Worm (Caenorhabditis elegans) whole organism, L4 larva: ENCODE measurements around the gene ceh-91.

ENCODE experiments used
- D1046.2 ChIP-seq: fragments of 200-800 bp; sonication (Bioruptor generic); IDR thresholded peaks from 2 replicates; pipeline ENCODE4 v1.3.6; 2022; ENCODE audit warnings: missing genetic modification characterization, missing compliant biosample characterization
- F49E8.2 ChIP-seq: sonication (generic microtip); optimal IDR thresholded peaks from 2 replicates; lab custom pipeline; 2016; ENCODE audit warnings: missing compliant biosample characterization, mild to moderate bottlenecking, missing genetic modification characterization, borderline replicate concordance
- R02D3.7 ChIP-seq: fragments of 150-350 bp; sonication (generic microtip); optimal IDR thresholded peaks from 3 replicates; lab custom pipeline; 2014; ENCODE audit warnings: missing biosample characterization, missing genetic modification characterization
- T20F7.1 ChIP-seq: fragments of 200-800 bp; sonication (Bioruptor generic); optimal IDR thresholded peaks from 2 replicates; lab custom pipeline; 2018; ENCODE audit warnings: mild to moderate bottlenecking, missing genetic modification characterization, missing compliant biosample characterization
- Y48G9A.11 ChIP-seq: fragments of 200-800 bp; sonication (Bioruptor generic); IDR thresholded peaks from 2 replicates; pipeline ENCODE4 v1.3.6; 2022; ENCODE audit warnings: missing genetic modification reagents, missing genetic modification characterization, missing compliant biosample characterization
- Y75B8A.6 ChIP-seq: fragments of 200-800 bp; sonication (Bioruptor generic); IDR thresholded peaks from 2 replicates; pipeline ENCODE4 v1.3.6; 2022; ENCODE audit warnings: missing genetic modification reagents, missing genetic modification characterization, missing compliant biosample characterization
- ZK546.5 ChIP-seq, 2 experiments: sonication (generic microtip); optimal IDR thresholded peaks; 2 replicates each; lab custom pipeline; 2017; ENCODE audit warnings: missing biosample characterization in 2 of 2, missing genetic modification characterization in 2 of 2
- aha-1 ChIP-seq: fragments of 150-350 bp; peaks from one replicate; lab custom pipeline; 2014; ENCODE audit warnings: missing biosample characterization, missing genetic modification characterization
- aly-2 ChIP-seq: sonication (generic microtip); optimal IDR thresholded peaks from 2 replicates; lab custom pipeline; 2018; ENCODE audit warnings: missing biosample characterization, missing genetic modification characterization
- ama-1 ChIP-seq: fragments of 150-350 bp; optimal IDR thresholded peaks from 2 replicates; lab custom pipeline; 2014; ENCODE audit warnings: inconsistent platforms, mixed read lengths
- ceh-20 ChIP-seq: fragments of 200-800 bp; sonication (Bioruptor generic); IDR thresholded peaks from 2 replicates; pipeline ENCODE4 v1.3.6; 2022; ENCODE audit warnings: missing genetic modification reagents, missing genetic modification characterization, missing compliant biosample characterization
- ceh-32 ChIP-seq: sonication (generic microtip); optimal IDR thresholded peaks from 2 replicates; lab custom pipeline; 2016; ENCODE audit warnings: mild to moderate bottlenecking, missing genetic modification characterization, missing compliant biosample characterization; ENCODE audit not compliant: poor library complexity
- ceh-62 ChIP-seq: sonication (generic microtip); optimal IDR thresholded peaks from 2 replicates; lab custom pipeline; 2017; ENCODE audit warnings: missing biosample characterization, missing genetic modification characterization
- ceh-82 ChIP-seq: sonication (generic microtip); optimal IDR thresholded peaks from 2 replicates; lab custom pipeline; 2017; ENCODE audit warnings: missing biosample characterization, missing genetic modification characterization
- ces-1 ChIP-seq: fragments of 150-350 bp; sonication (generic microtip); optimal IDR thresholded peaks from 4 replicates; lab custom pipeline; 2014; ENCODE audit warnings: missing biosample characterization, missing genetic modification reagents, missing genetic modification characterization
- cey-2 ChIP-seq: sonication (generic microtip); optimal IDR thresholded peaks from 3 replicates; lab custom pipeline; 2017; ENCODE audit warnings: missing genetic modification characterization, mild to moderate bottlenecking, missing compliant biosample characterization, antibody characterized with exemption, borderline replicate concordance; ENCODE audit not compliant: insufficient read depth
- daf-16 ChIP-seq, 3 experiments: sonication (generic microtip); optimal IDR thresholded peaks; 2 replicates each; lab custom pipeline; 2016 to 2017; ENCODE audit warnings: missing genetic modification characterization in 3 of 3, missing genetic modification reagents in 3 of 3, mild to moderate bottlenecking in 2 of 3, missing compliant biosample characterization in 2 of 3, missing biosample characterization in 1 of 3, moderate library complexity in 1 of 3
- dmd-9 ChIP-seq: fragments of 200-800 bp; sonication (Bioruptor generic); IDR thresholded peaks from 2 replicates; pipeline ENCODE4 v1.3.6; 2022; ENCODE audit warnings: missing genetic modification reagents, missing genetic modification characterization, missing compliant biosample characterization
- dpl-1 ChIP-seq: fragments of 150-350 bp; optimal IDR thresholded peaks from 2 replicates; lab custom pipeline; 2014; ENCODE audit warnings: missing biosample characterization, missing genetic modification reagents, missing genetic modification characterization
- dve-1 ChIP-seq: sonication (generic microtip); optimal IDR thresholded peaks from 2 replicates; lab custom pipeline; 2017; ENCODE audit warnings: antibody characterized with exemption, mild to moderate bottlenecking, missing genetic modification characterization, missing compliant biosample characterization; ENCODE audit not compliant: insufficient read depth
- fos-1 ChIP-seq: fragments of 150-350 bp; optimal IDR thresholded peaks from 2 replicates; lab custom pipeline; 2014; ENCODE audit warnings: missing biosample characterization, missing genetic modification characterization
- hlh-30 ChIP-seq: sonication (generic microtip); optimal IDR thresholded peaks from 2 replicates; lab custom pipeline; 2017; ENCODE audit warnings: antibody characterized with exemption, mild to moderate bottlenecking, missing genetic modification characterization, missing compliant biosample characterization; ENCODE audit not compliant: insufficient read depth
- hmg-1.1 ChIP-seq: fragments of 200-800 bp; sonication (Bioruptor generic); IDR thresholded peaks from 2 replicates; pipeline ENCODE4 v1.3.6; 2022; ENCODE audit warnings: missing genetic modification reagents, missing genetic modification characterization, missing compliant biosample characterization
- lin-15B ChIP-seq: fragments of 150-350 bp; sonication (generic microtip); optimal IDR thresholded peaks from 3 replicates; lab custom pipeline; 2014; ENCODE audit warnings: missing biosample characterization, missing genetic modification characterization
- lir-3 ChIP-seq: sonication (generic microtip); optimal IDR thresholded peaks from 2 replicates; lab custom pipeline; 2016; ENCODE audit warnings: mild to moderate bottlenecking, missing genetic modification characterization, missing compliant biosample characterization
- lsy-2 ChIP-seq, 2 experiments: fragments of 150-350 bp in 1 of 2; sonication (generic microtip) in 1 of 2; optimal IDR thresholded peaks; 2 replicates each; lab custom pipeline; 2014 to 2017; ENCODE audit warnings: missing biosample characterization in 2 of 2, missing genetic modification characterization in 2 of 2
- madf-5 ChIP-seq, 2 experiments: fragments of 200-800 bp; sonication (Bioruptor generic); IDR thresholded peaks; 2 replicates each; pipeline ENCODE4 v1.3.6; 2022; ENCODE audit warnings: missing compliant biosample characterization in 2 of 2, missing genetic modification characterization in 2 of 2
- mdl-1 ChIP-seq, 2 experiments: fragments of 150-350 bp in 1 of 2; sonication (generic microtip) in 1 of 2; optimal IDR thresholded peaks; 2 replicates each; lab custom pipeline; 2014 to 2017; ENCODE audit warnings: missing biosample characterization in 2 of 2, missing genetic modification characterization in 2 of 2
- mxl-2 ChIP-seq: fragments of 200-800 bp; sonication (Bioruptor generic); conservative IDR thresholded peaks from 2 replicates; pipeline ENCODE4 v1.3.6; 2022; ENCODE audit warnings: missing genetic modification reagents, missing genetic modification characterization, missing compliant biosample characterization
- nhr-10 ChIP-seq: fragments of 150-350 bp; optimal IDR thresholded peaks from 2 replicates; lab custom pipeline; 2014; ENCODE audit warnings: missing biosample characterization, missing genetic modification characterization
- nhr-41 ChIP-seq: fragments of 200-800 bp; sonication (Bioruptor generic); IDR thresholded peaks from 2 replicates; pipeline ENCODE4 v1.3.6; 2022; ENCODE audit warnings: missing genetic modification reagents, missing genetic modification characterization, missing compliant biosample characterization
- nhr-42 ChIP-seq: fragments of 200-800 bp; sonication (Bioruptor generic); IDR thresholded peaks from 2 replicates; pipeline ENCODE4 v1.3.6; 2022; ENCODE audit warnings: missing genetic modification characterization, missing compliant biosample characterization
- pqm-1 ChIP-seq: sonication (generic microtip); optimal IDR thresholded peaks from 2 replicates; lab custom pipeline; 2017; ENCODE audit warnings: missing biosample characterization, missing genetic modification characterization
- saeg-2 ChIP-seq: fragments of 200-800 bp; sonication (Bioruptor generic); IDR thresholded peaks from 2 replicates; pipeline ENCODE4 v1.3.6; 2022; ENCODE audit warnings: missing genetic modification reagents, missing genetic modification characterization, missing compliant biosample characterization
- set-16 ChIP-seq: fragments of 200-800 bp; sonication (Bioruptor generic); IDR thresholded peaks from 2 replicates; pipeline ENCODE4 v1.3.6; 2022; ENCODE audit warnings: missing genetic modification reagents, missing genetic modification characterization, missing compliant biosample characterization
- snpc-4 ChIP-seq: fragments of 150-350 bp; optimal IDR thresholded peaks from 2 replicates; lab custom pipeline; 2014; ENCODE audit warnings: missing biosample characterization, missing genetic modification characterization
- unc-130 ChIP-seq: sonication (generic microtip); optimal IDR thresholded peaks from 2 replicates; lab custom pipeline; 2016; ENCODE audit warnings: missing genetic modification reagents, missing genetic modification characterization, missing compliant biosample characterization
- unc-39 ChIP-seq: sonication (generic microtip); optimal IDR thresholded peaks from 2 replicates; lab custom pipeline; 2017; ENCODE audit warnings: missing biosample characterization, missing genetic modification characterization
- unc-62 ChIP-seq, 3 experiments: fragments of 150-350 bp in 1 of 3; sonication (generic microtip); optimal IDR thresholded peaks in 2 of 3; peaks in 1 of 3; 1 replicate in 1 of 3; 2 replicates in 2 of 3; lab custom pipeline; 2014 to 2017; ENCODE audit warnings: missing biosample characterization in 3 of 3, missing genetic modification characterization in 3 of 3, missing genetic modification reagents in 3 of 3, missing genotype in 1 of 3
- zag-1 ChIP-seq: fragments of 150-350 bp; optimal IDR thresholded peaks from 2 replicates; lab custom pipeline; 2014; ENCODE audit warnings: missing biosample characterization, missing genetic modification characterization
- zfp-3 ChIP-seq: fragments of 200-800 bp; sonication (Bioruptor generic); conservative IDR thresholded peaks from 2 replicates; pipeline ENCODE4 v1.3.6; 2022; ENCODE audit warnings: missing genetic modification reagents, missing genetic modification characterization, missing compliant biosample characterization
- zip-11 ChIP-seq: fragments of 200-800 bp; sonication (Bioruptor generic); IDR thresholded peaks from 2 replicates; pipeline ENCODE4 v1.3.6; 2022; ENCODE audit warnings: missing genetic modification characterization, missing compliant biosample characterization
- zip-2 ChIP-seq: fragments of 150-350 bp; optimal IDR thresholded peaks from 2 replicates; lab custom pipeline; 2014; ENCODE audit warnings: missing biosample characterization, missing genetic modification characterization
- ztf-11 ChIP-seq: fragments of 150-350 bp; optimal IDR thresholded peaks from 2 replicates; lab custom pipeline; 2014; ENCODE audit warnings: missing biosample characterization, missing genetic modification characterization

ceh-91 gene

ce11 chrIII:11650152-11650551 is 33.6 kb downstream of the ceh-91 start, which contains the start of gene faah-6:
Gene faah-6, plus strand, starts transcription at chrIII:11650452.
- TF ChIP-seq aha-1: peak; percentile 76
- no peak for TF ChIP-seq dve-1 (tag; lab: Kevin White, UChicago)

DNA sequence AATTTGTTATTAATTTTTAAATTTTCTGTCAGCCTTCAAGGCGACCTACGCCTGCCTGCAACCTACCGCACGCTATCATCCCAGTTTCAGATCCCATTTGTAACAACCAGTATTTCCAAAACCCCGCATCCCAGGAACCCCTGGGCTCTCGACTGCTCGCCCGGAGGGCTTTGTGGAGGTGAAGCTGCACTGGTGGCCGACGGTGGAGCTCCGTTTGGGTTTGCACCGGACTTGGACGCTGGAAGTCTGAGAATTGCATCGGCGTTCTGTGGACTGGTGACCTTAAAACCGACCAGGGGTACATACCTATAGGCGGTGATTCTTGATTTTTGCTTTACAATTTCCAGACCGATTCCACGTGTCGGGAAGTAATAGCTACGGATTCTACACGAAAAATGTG is 34.9 kb downstream of the ceh-91 start:
- TF ChIP-seq lir-3 (no peak), D1046.2 (0 out of 2 replicates have a peak, but pooled peaks have one; percentile 18), lin-15B (tag; lab: Kevin White, UChicago) (no peak), zip-2 (tag; lab: Kevin White, UChicago) (no peak), unc-62 (GFP tag; optimal IDR thresholded peaks at IDR 0.05 in 1 of 2; lab: Kevin White, UChicago) (no peak), unc-62 (tag; optimal IDR thresholded peaks at IDR 0.05; lab: Kevin White, UChicago) (no peak), nhr-10 (tag; lab: Kevin White, UChicago) (no peak), aha-1 (no peak), set-16 (GFP tag; lab: Robert Waterston, UW) (peak; percentile 81), dpl-1 (GFP tag; lab: Kevin White, UChicago) (no peak), ces-1 (GFP tag; lab: Kevin White, UChicago) (no peak)

- TF ChIP-seq zip-2 (tag; lab: Kevin White, UChicago) (no peak), saeg-2 (no peak), T20F7.1 (no peak), lsy-2 (tag; optimal IDR thresholded peaks at IDR 0.05; lab: Kevin White, UChicago) (no peak), cey-2 (tag; lab: Kevin White, UChicago) (no peak), daf-16 (GFP tag; optimal IDR thresholded peaks at IDR 0.05; lab: Kevin White, UChicago) (no peak), daf-16 (tag; optimal IDR thresholded peaks at IDR 0.05; lab: Kevin White, UChicago) (no peak), unc-39 (tag; lab: Kevin White, UChicago) (no peak), Y75B8A.6 (GFP tag; lab: Robert Waterston, UW) (no peak), pqm-1 (tag; lab: Kevin White, UChicago) (no peak), ztf-11 (tag; lab: Kevin White, UChicago) (no peak), zag-1 (no peak), unc-130 (GFP tag; lab: Kevin White, UChicago) (no peak), aly-2 (tag; lab: Kevin White, UChicago) (no peak), ceh-82 (tag; lab: Kevin White, UChicago) (no peak), F49E8.2 (tag; lab: Kevin White, UChicago) (no peak), ceh-62 (tag; lab: Kevin White, UChicago) (no peak)
Measured at ce11 chrIII:11656389-11656788, 39.8 kb downstream of the ceh-91 start.

ce11 chrIII:11657185-11657817 is 40.8 kb downstream of the ceh-91 start, which contains the start of gene crh-1:
Gene crh-1, plus strand, starts transcription at chrIII:11657767.
- TF ChIP-seq lir-3 (no peak), ceh-20 (GFP tag; lab: Robert Waterston, UW) (peak; percentile 47; the same call in 1 of the 2 replicates), hmg-1.1 (peak; percentile 61), lin-15B (tag; lab: Kevin White, UChicago) (no peak), fos-1 (no peak), mdl-1 (tag; optimal IDR thresholded peaks at IDR 0.05; lab: Kevin White, UChicago) (peak in 1 of 2 experiments; percentile 62), ama-1 (lab: Kevin White, UChicago) (no peak), aha-1 (peak; percentile 99), unc-62 (GFP tag; optimal IDR thresholded peaks at IDR 0.05 in 1 of 2; lab: Kevin White, UChicago) (peak in 1 of 2 experiments; percentile 10), unc-62 (tag; optimal IDR thresholded peaks at IDR 0.05; lab: Kevin White, UChicago) (no peak), Y48G9A.11 (GFP tag; lab: Robert Waterston, UW) (no peak), mxl-2 (GFP tag; lab: Robert Waterston, UW) (no peak), zip-11 (no peak), zfp-3 (0 out of 2 replicates have a peak, but pooled peaks have one; percentile 41), ceh-32 (tag; lab: Kevin White, UChicago) (no peak), ZK546.5 (tag; optimal IDR thresholded peaks at IDR 0.05; lab: Kevin White, UChicago) (no peak), madf-5 (GFP tag; IDR thresholded peaks at IDR 0.05; lab: Robert Waterston, UW) (no peak), nhr-42 (no peak), dmd-9 (GFP tag; lab: Robert Waterston, UW) (0 out of 2 replicates have a peak, but pooled peaks have one; percentile 58), nhr-41 (GFP tag; lab: Robert Waterston, UW) (no peak), nhr-10 (tag; lab: Kevin White, UChicago) (no peak), snpc-4 (tag; lab: Kevin White, UChicago) (no peak), hlh-30 (tag; lab: Kevin White, UChicago) (peak; percentile 98), unc-39 (tag; lab: Kevin White, UChicago) (no peak), R02D3.7 (no peak)
